Comparison of ENCODE assay signal across 1 fruit fly cellular context in the genomic region with DNA sequence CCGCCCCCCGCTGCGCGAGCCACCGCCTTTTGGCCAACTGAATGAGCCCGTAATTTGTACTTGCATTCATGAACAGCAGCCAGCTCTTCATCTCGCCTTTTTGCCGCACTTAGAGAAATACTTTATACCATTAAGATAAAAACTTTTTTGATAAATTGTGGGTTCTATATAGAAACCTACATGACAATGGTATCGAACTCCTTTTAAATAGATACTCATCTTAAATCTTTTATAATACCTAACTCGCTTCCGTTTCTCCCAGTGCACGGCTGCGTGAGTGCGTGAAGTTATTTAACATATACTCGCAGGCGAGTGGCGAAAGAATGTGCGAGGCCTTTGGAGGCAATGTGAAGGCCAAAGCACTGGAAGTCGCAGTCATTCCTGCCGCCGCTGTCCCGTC.
TF ChIP-seq lines count a peak whose summit lies in the region.

No protein-coding gene starts in this region.

TF ChIP-seq in whole organism, embryonic, 481 proteins besides CTCF, POLR2A, EP300 and RAD21 (continued from another document and continues in another):
- TF ChIP-seq sima (GFP tag; optimal IDR thresholded peaks at IDR 0.05; lab: Kevin White, UChicago) (no peak), bigmax (GFP tag; optimal IDR thresholded peaks at IDR 0.05; lab: Kevin White, UChicago) (no peak), lab (GFP tag; optimal IDR thresholded peaks at IDR 0.05; lab: Kevin White, UChicago) (peak; percentile 76), CG11247 (GFP tag; IDR thresholded peaks at IDR 0.05; lab: Robert Waterston, UW) (peak; percentile 40; the same call in 1 of the 2 replicates), gcm2 (GFP tag; optimal IDR thresholded peaks at IDR 0.05; lab: Kevin White, UChicago) (no peak), CG10979 (tag; optimal IDR thresholded peaks at IDR 0.05; lab: Kevin White, UChicago) (peak; percentile 28), onecut (GFP tag; IDR thresholded peaks at IDR 0.05; lab: Robert Waterston, UW) (no peak), CG32532 (GFP tag; IDR thresholded peaks at IDR 0.05; lab: Robert Waterston, UW) (peak; percentile 50; the same call in 1 of the 2 replicates), CG13424 (tag; optimal IDR thresholded peaks at IDR 0.05; lab: Kevin White, UChicago) (peak; percentile 41), Atf6 (GFP tag; IDR thresholded peaks at IDR 0.05; lab: Robert Waterston, UW) (no peak), CG30403 (GFP tag; optimal IDR thresholded peaks at IDR 0.05; lab: Kevin White, UChicago) (peak; percentile 47), sr (GFP tag; IDR thresholded peaks at IDR 0.05; lab: Robert Waterston, UW) (no peak), CG1792 (GFP tag; optimal IDR thresholded peaks at IDR 0.05; lab: Kevin White, UChicago) (no peak), org-1 (GFP tag; optimal IDR thresholded peaks at IDR 0.05; lab: Kevin White, UChicago) (no peak), NC2β (GFP tag; optimal IDR thresholded peaks at IDR 0.05; lab: Kevin White, UChicago) (no peak), CG3065 (GFP tag; optimal IDR thresholded peaks at IDR 0.05; lab: Kevin White, UChicago) (no peak), Adf1 (GFP tag; IDR thresholded peaks at IDR 0.05; lab: Robert Waterston, UW) (no peak), CG15073 (GFP tag; optimal IDR thresholded peaks at IDR 0.05; lab: Kevin White, UChicago) (no peak), Dp (GFP tag; optimal IDR thresholded peaks at IDR 0.05; lab: Kevin White, UChicago) (no peak), eyg (GFP tag; optimal IDR thresholded peaks at IDR 0.05; lab: Kevin White, UChicago) (no peak), CG30020 (tag; optimal IDR thresholded peaks at IDR 0.05; lab: Kevin White, UChicago) (no peak), CG13287 (GFP tag; IDR thresholded peaks at IDR 0.05; lab: Robert Waterston, UW; ENCODE audit: partially characterized antibody) (no peak), eve (GFP tag; optimal IDR thresholded peaks at IDR 0.05; lab: Kevin White, UChicago) (no peak), Sry-β (GFP tag; optimal IDR thresholded peaks at IDR 0.05; lab: Kevin White, UChicago) (no peak), NFAT (GFP tag; IDR thresholded peaks at IDR 0.05; lab: Robert Waterston, UW) (no peak), CG11504 (tag; optimal IDR thresholded peaks at IDR 0.05; lab: Kevin White, UChicago) (peak; percentile 58), trem (tag; optimal IDR thresholded peaks at IDR 0.05; lab: Kevin White, UChicago) (no peak), hkb (optimal IDR thresholded peaks at IDR 0.05; lab: Kevin White, UChicago) (no peak), hkb (GFP tag; IDR thresholded peaks at IDR 0.05; lab: Robert Waterston, UW) (peak; percentile 64), CG15601 (tag; optimal IDR thresholded peaks at IDR 0.05; lab: Kevin White, UChicago) (no peak), tll (GFP tag; optimal IDR thresholded peaks at IDR 0.05; lab: Kevin White, UChicago) (no peak), hth (optimal IDR thresholded peaks at IDR 0.05; lab: Kevin White, UChicago) (no peak), stwl (tag; optimal IDR thresholded peaks at IDR 0.05; lab: Kevin White, UChicago) (no peak), CG2120 (GFP tag; optimal IDR thresholded peaks at IDR 0.05; lab: Kevin White, UChicago) (peak; percentile 46), Ets65A (GFP tag; lab: Kevin White, UChicago) (no peak), knrl (GFP tag; IDR thresholded peaks at IDR 0.05; lab: Robert Waterston, UW; ENCODE audit: partially characterized antibody) (no peak), Rfx (GFP tag; IDR thresholded peaks at IDR 0.05; lab: Robert Waterston, UW) (peak; percentile 56), Xbp1 (GFP tag; optimal IDR thresholded peaks at IDR 0.05; lab: Kevin White, UChicago) (peak; percentile 37), Hmr (GFP tag; optimal IDR thresholded peaks at IDR 0.05; lab: Kevin White, UChicago) (peak; percentile 57), CG18476 (GFP tag; optimal IDR thresholded peaks at IDR 0.05; lab: Kevin White, UChicago) (no peak), CG12744 (GFP tag; optimal IDR thresholded peaks at IDR 0.05; lab: Kevin White, UChicago) (no peak), CG17359 (tag; optimal IDR thresholded peaks at IDR 0.05; lab: Kevin White, UChicago) (peak; percentile 35), CG12071 (GFP tag; optimal IDR thresholded peaks at IDR 0.05; lab: Kevin White, UChicago) (peak; percentile 15), pnt (GFP tag; optimal IDR thresholded peaks at IDR 0.05; lab: Kevin White, UChicago) (no peak), CG12659 (GFP tag; optimal IDR thresholded peaks at IDR 0.05; lab: Kevin White, UChicago) (no peak), wdn (GFP tag; IDR thresholded peaks at IDR 0.05; lab: Robert Waterston, UW) (no peak), ash1 (GFP tag; optimal IDR thresholded peaks at IDR 0.05; lab: Kevin White, UChicago) (no peak), CG11560 (tag; IDR thresholded peaks at IDR 0.05; lab: Robert Waterston, UW) (0 out of 3 replicates have a peak, but pooled peaks have one; percentile 21), fd3F (GFP tag; optimal IDR thresholded peaks at IDR 0.05; lab: Kevin White, UChicago) (peak; percentile 10), crc (GFP tag; optimal IDR thresholded peaks at IDR 0.05; lab: Kevin White, UChicago) (no peak), da (GFP tag; optimal IDR thresholded peaks at IDR 0.05; lab: Kevin White, UChicago) (no peak), CG32767 (GFP tag; IDR thresholded peaks at IDR 0.05; lab: Robert Waterston, UW) (no peak), nom (GFP tag; optimal IDR thresholded peaks at IDR 0.05; lab: Kevin White, UChicago) (no peak), exex (tag; optimal IDR thresholded peaks at IDR 0.05; lab: Kevin White, UChicago) (no peak), CG4404 (GFP tag; IDR thresholded peaks at IDR 0.05; lab: Robert Waterston, UW) (no peak; the same call in 1 of the 2 replicates), CG31365 (tag; optimal IDR thresholded peaks at IDR 0.05; lab: Kevin White, UChicago) (no peak), Optix (GFP tag; IDR thresholded peaks at IDR 0.05; lab: Robert Waterston, UW) (no peak), ken (GFP tag; IDR thresholded peaks at IDR 0.05; lab: Robert Waterston, UW) (0 out of 3 replicates have a peak, but pooled peaks have one; percentile 21), crp (GFP tag; optimal IDR thresholded peaks at IDR 0.05; lab: Kevin White, UChicago) (no peak), jing (GFP tag; optimal IDR thresholded peaks at IDR 0.05; lab: Kevin White, UChicago) (no peak), CG33557 (GFP tag; optimal IDR thresholded peaks at IDR 0.05; lab: Kevin White, UChicago) (no peak), gce (GFP tag; IDR thresholded peaks at IDR 0.05; lab: Robert Waterston, UW) (0 out of 3 replicates have a peak, but pooled peaks have one; percentile 37), Fer2 (tag; optimal IDR thresholded peaks at IDR 0.05; lab: Kevin White, UChicago) (no peak), inv (GFP tag; IDR thresholded peaks at IDR 0.05; lab: Robert Waterston, UW; ENCODE audit: partially characterized antibody) (no peak), CG3281 (GFP tag; optimal IDR thresholded peaks at IDR 0.05; lab: Kevin White, UChicago) (peak; percentile 32), gsb-n (tag; optimal IDR thresholded peaks at IDR 0.05; lab: Kevin White, UChicago) (no peak), Atf3 (GFP tag; optimal IDR thresholded peaks at IDR 0.05; lab: Kevin White, UChicago) (no peak), CG8290 (GFP tag; optimal IDR thresholded peaks at IDR 0.05; lab: Kevin White, UChicago) (no peak), CG8290 (tag; optimal IDR thresholded peaks at IDR 0.05; lab: Kevin White, UChicago) (no peak), CG14965 (GFP tag; optimal IDR thresholded peaks at IDR 0.05; lab: Kevin White, UChicago; ENCODE audit: borderline replicate concordance) (no peak), Dfd (GFP tag; optimal IDR thresholded peaks at IDR 0.05; lab: Kevin White, UChicago) (no peak), ara (GFP tag; IDR thresholded peaks at IDR 0.05; lab: Robert Waterston, UW) (peak; percentile 55; the same call in 1 of the 2 replicates), Dad (GFP tag; optimal IDR thresholded peaks at IDR 0.05; lab: Kevin White, UChicago) (no peak), gem (tag; optimal IDR thresholded peaks at IDR 0.05; lab: Kevin White, UChicago) (peak; percentile 64), wek (GFP tag; optimal IDR thresholded peaks at IDR 0.05; lab: Kevin White, UChicago) (no peak), Taf1 (GFP tag; IDR thresholded peaks at IDR 0.05; lab: Robert Waterston, UW) (no peak), nmo (GFP tag; optimal IDR thresholded peaks at IDR 0.05; lab: Kevin White, UChicago) (peak; percentile 0), ase (GFP tag; IDR thresholded peaks at IDR 0.05; lab: Robert Waterston, UW) (peak; percentile 46; the same call in 1 of the 3 replicates), fru (optimal IDR thresholded peaks at IDR 0.05; lab: Kevin White, UChicago) (no peak), Nf-YC (tag; optimal IDR thresholded peaks at IDR 0.05; lab: Kevin White, UChicago) (no peak), shn (GFP tag; optimal IDR thresholded peaks at IDR 0.05; lab: Kevin White, UChicago) (no peak), Oaz (GFP tag; IDR thresholded peaks at IDR 0.05; lab: Robert Waterston, UW) (no peak), CG12942 (GFP tag; optimal IDR thresholded peaks at IDR 0.05; lab: Kevin White, UChicago) (no peak), zfh1 (GFP tag; IDR thresholded peaks at IDR 0.05; lab: Robert Waterston, UW) (peak; percentile 56; the same call in 2 of the 3 replicates), CG4328 (GFP tag; optimal IDR thresholded peaks at IDR 0.05; lab: Kevin White, UChicago) (no peak), gt (GFP tag; IDR thresholded peaks at IDR 0.05; lab: Robert Waterston, UW) (no peak), CG15269 (tag; optimal IDR thresholded peaks at IDR 0.05; lab: Kevin White, UChicago) (peak; percentile 41), CG2889 (GFP tag; IDR thresholded peaks at IDR 0.05; lab: Robert Waterston, UW) (no peak), tup (GFP tag; optimal IDR thresholded peaks at IDR 0.05; lab: Kevin White, UChicago) (no peak), CG13296 (GFP tag; optimal IDR thresholded peaks at IDR 0.05; lab: Kevin White, UChicago) (peak; percentile 16), zf30C (GFP tag; optimal IDR thresholded peaks at IDR 0.05; lab: Kevin White, UChicago) (no peak), Doc2 (GFP tag; IDR thresholded peaks at IDR 0.05; lab: Robert Waterston, UW) (no peak), dmrt11E (tag; optimal IDR thresholded peaks at IDR 0.05; lab: Kevin White, UChicago) (peak; percentile 32), chm (GFP tag; IDR thresholded peaks at IDR 0.05; lab: Robert Waterston, UW) (peak; percentile 57), Opbp (GFP tag; IDR thresholded peaks at IDR 0.05; lab: Robert Waterston, UW; ENCODE audit: partially characterized antibody) (no peak), CG18011 (GFP tag; optimal IDR thresholded peaks at IDR 0.05; lab: Kevin White, UChicago) (no peak), nerfin-1 (tag; optimal IDR thresholded peaks at IDR 0.05; lab: Kevin White, UChicago) (peak; percentile 1), lola (GFP tag; optimal IDR thresholded peaks at IDR 0.05; lab: Kevin White, UChicago) (no peak), CG15696 (tag; optimal IDR thresholded peaks at IDR 0.05; lab: Kevin White, UChicago) (no peak), slou (GFP tag; optimal IDR thresholded peaks at IDR 0.05; lab: Kevin White, UChicago) (no peak), ab (GFP tag; optimal IDR thresholded peaks at IDR 0.05; lab: Kevin White, UChicago) (no peak), CG17328 (GFP tag; IDR thresholded peaks at IDR 0.05; lab: Robert Waterston, UW) (0 out of 2 replicates have a peak, but pooled peaks have one; percentile 34), CkIIα-i1 (GFP tag; IDR thresholded peaks at IDR 0.05; lab: Robert Waterston, UW) (no peak), pzg (GFP tag; optimal IDR thresholded peaks at IDR 0.05; lab: Kevin White, UChicago) (no peak), Rx (GFP tag; IDR thresholded peaks at IDR 0.05; lab: Robert Waterston, UW) (0 out of 2 replicates have a peak, but pooled peaks have one; percentile 13), Gsc (GFP tag; IDR thresholded peaks at IDR 0.05; lab: Robert Waterston, UW) (no peak), CG12104 (GFP tag; optimal IDR thresholded peaks at IDR 0.05; lab: Kevin White, UChicago) (no peak), Kr (GFP tag; optimal IDR thresholded peaks at IDR 0.05; lab: Kevin White, UChicago) (no peak), yki (optimal IDR thresholded peaks at IDR 0.05; lab: Kevin White, UChicago) (no peak), Dbx (GFP tag; IDR thresholded peaks at IDR 0.05; lab: Robert Waterston, UW) (0 out of 3 replicates have a peak, but pooled peaks have one; percentile 65), Hand (GFP tag; optimal IDR thresholded peaks at IDR 0.05; lab: Kevin White, UChicago) (peak; percentile 45), bsh (GFP tag; optimal IDR thresholded peaks at IDR 0.05; lab: Kevin White, UChicago) (peak in 1 of 2 experiments; percentile 44), tio (GFP tag; optimal IDR thresholded peaks at IDR 0.05; lab: Kevin White, UChicago) (peak; percentile 18), CG6175 (GFP tag; IDR thresholded peaks at IDR 0.05; lab: Robert Waterston, UW) (no peak), CG14860 (GFP tag; IDR thresholded peaks at IDR 0.05; lab: Robert Waterston, UW; ENCODE audit: partially characterized antibody) (no peak), repo (GFP tag; optimal IDR thresholded peaks at IDR 0.05; lab: Kevin White, UChicago) (no peak), btn (GFP tag; optimal IDR thresholded peaks at IDR 0.05; lab: Kevin White, UChicago) (no peak), CG9797 (GFP tag; optimal IDR thresholded peaks at IDR 0.05; lab: Kevin White, UChicago) (no peak), CG8281 (tag; optimal IDR thresholded peaks at IDR 0.05; lab: Kevin White, UChicago) (no peak), Neu2 (GFP tag; optimal IDR thresholded peaks at IDR 0.05; lab: Kevin White, UChicago; ENCODE audit: borderline replicate concordance) (no peak), vfl (GFP tag; optimal IDR thresholded peaks at IDR 0.05; lab: Kevin White, UChicago) (no peak), CG10654 (GFP tag; optimal IDR thresholded peaks at IDR 0.05; lab: Kevin White, UChicago) (no peak), Ssrp (tag; optimal IDR thresholded peaks at IDR 0.05; lab: Kevin White, UChicago) (peak; percentile 30), prd (optimal IDR thresholded peaks at IDR 0.05; lab: Kevin White, UChicago) (no peak), prd (GFP tag; IDR thresholded peaks at IDR 0.05; lab: Robert Waterston, UW) (peak; percentile 69), CG31441 (GFP tag; IDR thresholded peaks at IDR 0.05; lab: Robert Waterston, UW) (peak; percentile 60), CG2116 (GFP tag; optimal IDR thresholded peaks at IDR 0.05; lab: Kevin White, UChicago) (no peak), kni (GFP tag; optimal IDR thresholded peaks at IDR 0.05; lab: Kevin White, UChicago) (no peak), CG8478 (optimal IDR thresholded peaks at IDR 0.05; lab: Kevin White, UChicago) (no peak), D19B (GFP tag; optimal IDR thresholded peaks at IDR 0.05; lab: Kevin White, UChicago) (peak; percentile 0)
